Fruit fly (Drosophila melanogaster) whole organism, embryonic: ENCODE results near the gene CG13842.

Source experiments
- D ChIP-seq, 2 experiments: fragments of 200-800 bp in 1 of 2; fragments of >200 bp in 1 of 2; sonication (Bioruptor generic) in 1 of 2; optimal IDR thresholded peaks; 2 replicates in 1 of 2; 3 replicates in 1 of 2; lab custom pipeline; 2017; ENCODE audit warnings: mild to moderate bottlenecking in 1 of 2, missing biosample characterization in 1 of 2, missing genetic modification characterization in 1 of 2, missing genetic modification reagents in 1 of 2
- salm ChIP-seq: fragments of 200-800 bp; sonication (Bioruptor generic); optimal IDR thresholded peaks from 2 replicates; lab custom pipeline; 2018; ENCODE audit warnings: missing biosample characterization, mild to moderate bottlenecking, missing genetic modification characterization

DNA sequence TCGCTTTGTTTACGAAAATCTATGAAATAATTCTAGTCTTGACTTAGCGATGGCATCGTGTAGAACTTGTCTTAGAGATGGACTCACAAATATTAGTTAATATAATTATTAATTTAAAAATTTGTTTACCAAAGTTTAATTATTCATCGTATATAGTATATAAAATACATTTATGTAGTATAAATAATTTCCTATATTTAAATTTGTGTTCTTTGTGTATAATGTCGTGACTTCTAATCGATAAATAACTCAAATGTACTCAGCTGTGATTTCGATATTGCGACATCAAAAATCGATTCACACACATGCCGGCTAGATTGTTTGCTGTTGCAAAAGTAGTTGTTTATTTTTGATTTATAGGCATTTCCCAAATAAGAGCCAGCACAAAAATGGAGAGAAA is 16.8 kb downstream of the CG13842 start, which contains the start of the genes wfs1 and Nup133:
- TF ChIP-seq D (optimal IDR thresholded peaks at IDR 0.05; lab: Kevin White, UChicago) (no peak), D (GFP tag; optimal IDR thresholded peaks at IDR 0.05; lab: Kevin White, UChicago) (peak; percentile 60), salm (tag; lab: Kevin White, UChicago) (peak; percentile 49)
